Worm (Caenorhabditis elegans): ENCODE measurements around the gene trpp-11.

trpp-11 gene

ce11 chrIII:793595-793994 is 1.3 kb upstream of the trpp-11 start, which contains the start of gene snt-2 (continued):
- TF ChIP-seq dpl-1 (GFP tag; optimal IDR thresholded peaks at IDR 0.05) (peak; percentile 74 to 84 (median 80)), unc-86 (tag; optimal IDR thresholded peaks at IDR 0.05) (peak; percentile 72), elt-2 (tag; optimal IDR thresholded peaks at IDR 0.05) (peak; percentile 62), ztf-11 (tag; optimal IDR thresholded peaks at IDR 0.05) (peak in 1 of 2 experiments; percentile 3), dsc-1 (tag; optimal IDR thresholded peaks at IDR 0.05) (peak; percentile 77), lin-15B (tag; optimal IDR thresholded peaks at IDR 0.05) (peak; percentile 72), ceh-8 (GFP tag; optimal IDR thresholded peaks at IDR 0.05) (no peak), nhr-28 (tag; optimal IDR thresholded peaks at IDR 0.05) (no peak), isw-1 (GFP tag; IDR thresholded peaks at IDR 0.05) (peak; percentile 78), grh-1 (GFP tag; IDR thresholded peaks at IDR 0.05) (no peak), hlh-4 (tag; optimal IDR thresholded peaks at IDR 0.05) (no peak), ceh-90 (tag; optimal IDR thresholded peaks at IDR 0.05) (peak; percentile 18), nhr-76 (tag; optimal IDR thresholded peaks at IDR 0.05) (no peak), mep-1 (tag; optimal IDR thresholded peaks at IDR 0.05) (peak; percentile 80), ets-5 (GFP tag; IDR thresholded peaks at IDR 0.05) (no peak), ces-1 (GFP tag; optimal IDR thresholded peaks at IDR 0.05) (no peak), fkh-4 (tag; optimal IDR thresholded peaks at IDR 0.05; ENCODE audit: borderline replicate concordance) (peak; percentile 27), irx-1 (tag; optimal IDR thresholded peaks at IDR 0.05) (peak; percentile 76), lin-14 (GFP tag; optimal IDR thresholded peaks at IDR 0.05) (no peak), ceh-63 (GFP tag; optimal IDR thresholded peaks at IDR 0.05) (no peak), unc-130 (tag; optimal IDR thresholded peaks at IDR 0.05) (no peak), xbp-1 (tag; optimal IDR thresholded peaks at IDR 0.05) (peak; percentile 71), pqm-1 (tag; optimal IDR thresholded peaks at IDR 0.05) (no peak), mdl-1 (tag; optimal IDR thresholded peaks at IDR 0.05) (peak in 1 of 2 experiments; percentile 63), C04F5.9 (tag; optimal IDR thresholded peaks at IDR 0.05) (peak; percentile 50), elt-3 (tag; optimal IDR thresholded peaks at IDR 0.05) (peak in 2 of 6 experiments; percentile 37 to 44), ceh-82 (tag; optimal IDR thresholded peaks at IDR 0.05) (peak; percentile 53 to 95 (median 75)), unc-98 (GFP tag; IDR thresholded peaks at IDR 0.05) (no peak), egl-13 (tag; optimal IDR thresholded peaks at IDR 0.05) (peak; percentile 43), nhr-47 (tag; optimal IDR thresholded peaks at IDR 0.05) (peak; percentile 85), nhr-90 (tag; optimal IDR thresholded peaks at IDR 0.05; ENCODE audit: poor library complexity) (peak; percentile 76), C34B4.2 (tag; optimal IDR thresholded peaks at IDR 0.05) (no peak), ama-1 (optimal IDR thresholded peaks at IDR 0.05) (no peak), rnt-1 (tag; optimal IDR thresholded peaks at IDR 0.05) (peak; percentile 89), swsn-7 (tag; optimal IDR thresholded peaks at IDR 0.05) (peak; percentile 76), hpl-2 (GFP tag; optimal IDR thresholded peaks at IDR 0.05) (peak; percentile 26), unc-30 (tag; optimal IDR thresholded peaks at IDR 0.05) (no peak), lin-39 (tag; optimal IDR thresholded peaks at IDR 0.05) (peak; percentile 40), fkh-8 (tag; optimal IDR thresholded peaks at IDR 0.05) (peak; percentile 84), alr-1 (tag; optimal IDR thresholded peaks at IDR 0.05; ENCODE audit: borderline replicate concordance) (no peak), snu-23 (GFP tag; optimal IDR thresholded peaks at IDR 0.05) (peak; percentile 88), aly-2 (tag; optimal IDR thresholded peaks at IDR 0.05) (peak; percentile 19), pag-3 (tag; optimal IDR thresholded peaks at IDR 0.05; ENCODE audit: borderline replicate concordance, insufficient read depth) (no peak), zip-4 (GFP tag; optimal IDR thresholded peaks at IDR 0.05) (peak; percentile 24), Y116A8C.19 (tag; optimal IDR thresholded peaks at IDR 0.05; ENCODE audit: borderline replicate concordance) (no peak), ceh-88 (GFP tag; IDR thresholded peaks at IDR 0.05) (peak; percentile 30; the same call in 1 of the 2 replicates), mef-2 (tag; optimal IDR thresholded peaks at IDR 0.05) (no peak), sptf-1 (tag; optimal IDR thresholded peaks at IDR 0.05) (no peak), lin-13 (GFP tag; optimal IDR thresholded peaks at IDR 0.05) (peak; percentile 70), hlh-17 (GFP tag; optimal IDR thresholded peaks at IDR 0.05; ENCODE audit: borderline replicate concordance) (no peak), ztf-4 (tag; optimal IDR thresholded peaks at IDR 0.05) (peak; percentile 16)

All from whole organism, L1 larva.